Fruit fly (Drosophila melanogaster): ENCODE results near the gene Klp31E.

Klp31E gene

dm6 chr2L:10408122-10408576, 5.7 kb upstream of the Klp31E start, which contains the start of the genes Ip259 and RpS27A (continued):
- peak; percentile 69 for TF ChIP-seq CG10654 (GFP tag; optimal IDR thresholded peaks at IDR 0.05)
- TF ChIP-seq Elba2 (GFP tag; optimal IDR thresholded peaks at IDR 0.05), result no peak
- TF ChIP-seq CG12219 (GFP tag; optimal IDR thresholded peaks at IDR 0.05), result peak; percentile 56
- no peak for TF ChIP-seq ftz-f1 (GFP tag; optimal IDR thresholded peaks at IDR 0.05)
- TF ChIP-seq CG32532 (GFP tag; IDR thresholded peaks at IDR 0.05), result peak; percentile 83
- TF ChIP-seq CkIIα-i1 (GFP tag; IDR thresholded peaks at IDR 0.05), result no peak
- peak; percentile 84 for TF ChIP-seq sob (GFP tag; IDR thresholded peaks at IDR 0.05)
- peak; percentile 77 for TF ChIP-seq ken (GFP tag; IDR thresholded peaks at IDR 0.05)
- TF ChIP-seq kay (GFP tag; optimal IDR thresholded peaks at IDR 0.05), result no peak
- TF ChIP-seq dmrt11E (tag; optimal IDR thresholded peaks at IDR 0.05), result peak; percentile 71
- peak; percentile 57; the same call in 1 of the 2 replicates for TF ChIP-seq CG14441 (GFP tag; IDR thresholded peaks at IDR 0.05)
- peak; percentile 91 for TF ChIP-seq CG7987 (GFP tag; optimal IDR thresholded peaks at IDR 0.05)
- TF ChIP-seq ap (GFP tag; IDR thresholded peaks at IDR 0.05), result no peak; the same call in 1 of the 2 replicates
- TF ChIP-seq D (optimal IDR thresholded peaks at IDR 0.05), result no peak
- TF ChIP-seq D (GFP tag; optimal IDR thresholded peaks at IDR 0.05), result peak; percentile 62
- peak; percentile 45 for TF ChIP-seq CG13424 (tag; optimal IDR thresholded peaks at IDR 0.05)
- TF ChIP-seq CG4404 (GFP tag; IDR thresholded peaks at IDR 0.05), result no peak
- no peak for TF ChIP-seq zen2 (GFP tag; IDR thresholded peaks at IDR 0.05; ENCODE audit: partially characterized antibody)
- TF ChIP-seq CG15269 (tag; optimal IDR thresholded peaks at IDR 0.05), result no peak
- TF ChIP-seq Deaf1 (tag; optimal IDR thresholded peaks at IDR 0.05), result no peak
- TF ChIP-seq Hmx (GFP tag; optimal IDR thresholded peaks at IDR 0.05), result peak; percentile 6
- peak; percentile 60 for TF ChIP-seq CG8359 (GFP tag; optimal IDR thresholded peaks at IDR 0.05; ENCODE audit: borderline replicate concordance)
- TF ChIP-seq CG10209 (GFP tag; optimal IDR thresholded peaks at IDR 0.05), result peak; percentile 80
- peak; percentile 42 for TF ChIP-seq CG31365 (tag; optimal IDR thresholded peaks at IDR 0.05)
- TF ChIP-seq Hey (tag; optimal IDR thresholded peaks at IDR 0.05), result no peak
- peak; percentile 93 for TF ChIP-seq NfI (GFP tag; optimal IDR thresholded peaks at IDR 0.05)
- TF ChIP-seq pnt (GFP tag; optimal IDR thresholded peaks at IDR 0.05), result no peak
- TF ChIP-seq CG15073 (GFP tag; optimal IDR thresholded peaks at IDR 0.05), result no peak
- peak; percentile 71 for TF ChIP-seq H15 (GFP tag; IDR thresholded peaks at IDR 0.05)
- TF ChIP-seq ATbp (GFP tag; optimal IDR thresholded peaks at IDR 0.05), result no peak
- peak; percentile 63 for TF ChIP-seq en (GFP tag; optimal IDR thresholded peaks at IDR 0.05)
- peak; percentile 86; the same call in 1 of the 2 replicates for TF ChIP-seq Rfx (GFP tag; IDR thresholded peaks at IDR 0.05)
- TF ChIP-seq inv (GFP tag; IDR thresholded peaks at IDR 0.05; ENCODE audit: partially characterized antibody), result no peak
- TF ChIP-seq CG18764 (GFP tag; optimal IDR thresholded peaks at IDR 0.05), result peak; percentile 68
- peak; percentile 73 for TF ChIP-seq CG4328 (GFP tag; optimal IDR thresholded peaks at IDR 0.05)
- TF ChIP-seq emc (GFP tag; optimal IDR thresholded peaks at IDR 0.05), result peak; percentile 74
- TF ChIP-seq CG1603 (tag; optimal IDR thresholded peaks at IDR 0.05), result peak; percentile 100
- TF ChIP-seq CG10274 (GFP tag; optimal IDR thresholded peaks at IDR 0.05), result peak; percentile 27
- peak; percentile 61; the same call in 1 of the 2 replicates for TF ChIP-seq CG32767 (GFP tag; IDR thresholded peaks at IDR 0.05)
- peak; percentile 46 for TF ChIP-seq CG4617 (GFP tag; optimal IDR thresholded peaks at IDR 0.05; ENCODE audit: borderline replicate concordance)
- no peak for TF ChIP-seq jumu (GFP tag; optimal IDR thresholded peaks at IDR 0.05)
- no peak for TF ChIP-seq Dll (GFP tag; IDR thresholded peaks at IDR 0.05; ENCODE audit: partially characterized antibody)
- TF ChIP-seq crol (GFP tag; IDR thresholded peaks at IDR 0.05), result no peak
- no peak for TF ChIP-seq nerfin-2 (GFP tag; IDR thresholded peaks at IDR 0.05; ENCODE audit: partially characterized antibody)
- TF ChIP-seq ttk (GFP tag; IDR thresholded peaks at IDR 0.05), result peak; percentile 75
- TF ChIP-seq CG17328 (GFP tag; IDR thresholded peaks at IDR 0.05), result peak; percentile 87
- peak; percentile 64 for TF ChIP-seq ewg (GFP tag; optimal IDR thresholded peaks at IDR 0.05)
- TF ChIP-seq CG6654 (GFP tag; optimal IDR thresholded peaks at IDR 0.05), result peak; percentile 22
- peak; percentile 71 for TF ChIP-seq pb (GFP tag; optimal IDR thresholded peaks at IDR 0.05)
- peak; percentile 57; the same call in 2 of the 3 replicates for TF ChIP-seq CG11695 (GFP tag; IDR thresholded peaks at IDR 0.05)
- TF ChIP-seq CG43689 (GFP tag; IDR thresholded peaks at IDR 0.05), result no peak

Measured in whole organism, embryonic.